Fruit fly (Drosophila melanogaster): ENCODE measurements around the gene tant.

The tant gene

DNA sequence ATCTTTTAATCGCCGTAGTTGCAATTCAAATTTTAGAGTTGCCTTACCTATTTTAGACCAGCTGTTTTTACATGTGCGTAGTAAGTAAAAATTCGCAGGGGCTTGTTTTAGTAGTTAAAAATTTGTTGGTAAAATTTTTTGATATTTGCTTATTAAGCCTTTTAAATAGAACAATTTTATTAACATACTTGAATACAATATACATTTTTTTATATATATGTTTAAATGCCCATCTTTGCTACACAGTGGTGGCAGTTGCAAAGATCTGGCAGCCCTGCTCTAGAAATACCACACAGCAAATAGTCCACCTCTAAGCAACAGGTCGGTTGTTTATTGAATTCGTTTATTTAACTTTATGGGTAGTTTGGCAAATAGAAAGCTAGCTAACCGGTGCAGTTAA, 39.8 kb downstream of the tant start, which contains the start of the genes CG10467 and loj (continued):
- TF ChIP-seq CG31388 (GFP tag; optimal IDR thresholded peaks at IDR 0.05) = peak; percentile 93
- peak; percentile 82 for TF ChIP-seq pnt (GFP tag; optimal IDR thresholded peaks at IDR 0.05)
- TF ChIP-seq tna (GFP tag; IDR thresholded peaks at IDR 0.05; ENCODE audit: partially characterized antibody) = no peak
- peak; percentile 96 for TF ChIP-seq CG4820 (GFP tag; optimal IDR thresholded peaks at IDR 0.05)
- peak; percentile 90 for TF ChIP-seq Lhr (GFP tag; optimal IDR thresholded peaks at IDR 0.05)
- peak; percentile 98 for TF ChIP-seq nmo (GFP tag; optimal IDR thresholded peaks at IDR 0.05)
- peak; percentile 90 for TF ChIP-seq Fer1 (GFP tag; optimal IDR thresholded peaks at IDR 0.05)
- peak; percentile 74 for TF ChIP-seq CG1647 (GFP tag; optimal IDR thresholded peaks at IDR 0.05)
- peak; percentile 96 for TF ChIP-seq CG2889 (GFP tag; IDR thresholded peaks at IDR 0.05)
- TF ChIP-seq CG31441 (GFP tag; IDR thresholded peaks at IDR 0.05) = peak; percentile 96
- TF ChIP-seq Hey (tag; optimal IDR thresholded peaks at IDR 0.05) = peak; percentile 61
- peak; percentile 92 for TF ChIP-seq kay (GFP tag; optimal IDR thresholded peaks at IDR 0.05)
- peak; percentile 93 for TF ChIP-seq CG15073 (GFP tag; optimal IDR thresholded peaks at IDR 0.05)
- TF ChIP-seq CG9797 (GFP tag; optimal IDR thresholded peaks at IDR 0.05) = peak; percentile 47
- peak; percentile 73 for TF ChIP-seq Hmx (GFP tag; optimal IDR thresholded peaks at IDR 0.05)
- TF ChIP-seq mld (GFP tag; IDR thresholded peaks at IDR 0.05; ENCODE audit: partially characterized antibody) = no peak
- TF ChIP-seq D (optimal IDR thresholded peaks at IDR 0.05) = no peak
- TF ChIP-seq D (GFP tag; optimal IDR thresholded peaks at IDR 0.05) = peak; percentile 91
- TF ChIP-seq Dref (GFP tag; IDR thresholded peaks at IDR 0.05) = peak; percentile 47
- TF ChIP-seq CG8089 (GFP tag; optimal IDR thresholded peaks at IDR 0.05) = peak; percentile 68
- peak; percentile 61 for TF ChIP-seq Elba2 (GFP tag; optimal IDR thresholded peaks at IDR 0.05)
- peak; percentile 8 for TF ChIP-seq pfk (GFP tag; optimal IDR thresholded peaks at IDR 0.05)
- peak; percentile 79 for TF ChIP-seq Adf1 (GFP tag; IDR thresholded peaks at IDR 0.05)
- TF ChIP-seq scrt (GFP tag; optimal IDR thresholded peaks at IDR 0.05) = peak; percentile 98
- TF ChIP-seq wor (GFP tag; IDR thresholded peaks at IDR 0.05) = peak; percentile 95
- peak; percentile 94 for TF ChIP-seq cato (GFP tag; optimal IDR thresholded peaks at IDR 0.05; ENCODE audit: borderline replicate concordance)
- peak; percentile 73 for TF ChIP-seq Antp (GFP tag; optimal IDR thresholded peaks at IDR 0.05)
- peak; percentile 97 for TF ChIP-seq H2.0 (GFP tag; IDR thresholded peaks at IDR 0.05)
- TF ChIP-seq CG17802 (tag; optimal IDR thresholded peaks at IDR 0.05) = peak; percentile 84
- TF ChIP-seq CG12744 (GFP tag; optimal IDR thresholded peaks at IDR 0.05) = peak; percentile 66
- TF ChIP-seq CG11398 (GFP tag; optimal IDR thresholded peaks at IDR 0.05) = peak; percentile 23
- peak; percentile 95 for TF ChIP-seq bcd (GFP tag; optimal IDR thresholded peaks at IDR 0.05)
- TF ChIP-seq HLH4C (GFP tag; IDR thresholded peaks at IDR 0.05; ENCODE audit: partially characterized antibody) = peak; percentile 59
- peak; percentile 87 for TF ChIP-seq Nf-YA (GFP tag; IDR thresholded peaks at IDR 0.05)
- TF ChIP-seq Aef1 (GFP tag; IDR thresholded peaks at IDR 0.05) = peak; percentile 98
- TF ChIP-seq HHEX (GFP tag; optimal IDR thresholded peaks at IDR 0.05) = peak; percentile 91
- peak; percentile 99 for TF ChIP-seq Abd-B (GFP tag; optimal IDR thresholded peaks at IDR 0.05)
- peak; percentile 66 for TF ChIP-seq jumu (GFP tag; optimal IDR thresholded peaks at IDR 0.05)
- TF ChIP-seq lab (GFP tag; optimal IDR thresholded peaks at IDR 0.05) = peak; percentile 94
- TF ChIP-seq gt (GFP tag; IDR thresholded peaks at IDR 0.05) = peak; percentile 94
- TF ChIP-seq CG7963 (GFP tag; IDR thresholded peaks at IDR 0.05; ENCODE audit: partially characterized antibody) = no peak
- no peak for TF ChIP-seq Tbp (GFP tag; optimal IDR thresholded peaks at IDR 0.05)
- TF ChIP-seq CG34422 (GFP tag; IDR thresholded peaks at IDR 0.05) = peak; percentile 98
- TF ChIP-seq CG12299 (tag; optimal IDR thresholded peaks at IDR 0.05) = peak; percentile 81
- peak; percentile 86; the same call in 1 of the 2 replicates for TF ChIP-seq Lim3 (GFP tag; IDR thresholded peaks at IDR 0.05)
- peak; percentile 94 for TF ChIP-seq oc (tag; optimal IDR thresholded peaks at IDR 0.05)
- peak; percentile 91 for TF ChIP-seq CG3281 (GFP tag; optimal IDR thresholded peaks at IDR 0.05)
- TF ChIP-seq CG32532 (GFP tag; IDR thresholded peaks at IDR 0.05) = peak; percentile 98
- TF ChIP-seq bowl (GFP tag; IDR thresholded peaks at IDR 0.05) = peak; percentile 81
- peak; percentile 66 for TF ChIP-seq dm (GFP tag; optimal IDR thresholded peaks at IDR 0.05)
- TF ChIP-seq yki (optimal IDR thresholded peaks at IDR 0.05) = no peak
- peak; percentile 90 for TF ChIP-seq toy (GFP tag; IDR thresholded peaks at IDR 0.05)

All from whole organism, embryonic.